Fruit fly (Drosophila melanogaster): Measurements from ENCODE around the gene Tsp66E.
A peak's percentile ranks its signal among the peaks of the same experiment; 100 is the strongest.

DNA sequence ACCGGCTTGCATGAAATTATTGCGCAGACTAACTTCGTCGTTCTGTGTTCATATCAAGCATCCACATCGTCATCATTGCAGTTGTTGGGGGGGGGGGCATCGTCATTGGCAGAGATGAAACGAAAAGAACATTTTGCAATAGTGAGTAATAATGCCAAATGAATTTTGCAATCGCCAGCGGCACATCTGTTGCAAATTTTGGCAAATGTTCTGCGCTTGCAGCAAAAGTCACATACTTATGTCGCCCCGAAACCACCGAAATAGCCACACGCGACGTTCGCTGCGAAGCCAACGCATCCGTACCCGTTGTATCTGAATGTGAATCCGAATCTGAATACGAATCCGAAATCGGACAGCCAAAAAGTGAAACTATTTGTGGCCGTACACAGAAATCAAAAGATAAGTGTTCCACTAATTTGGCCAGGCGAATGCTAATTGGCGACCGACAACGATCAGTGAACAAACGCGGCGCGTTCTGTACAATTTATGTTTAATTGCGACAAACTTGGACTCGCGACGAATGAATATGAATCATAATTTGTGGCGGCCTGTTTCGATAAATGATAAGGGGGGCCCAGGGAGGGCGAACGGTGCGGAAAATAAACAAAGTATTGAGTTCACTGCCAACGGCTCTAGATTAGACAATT lies 35.7 kb downstream of the Tsp66E start:
- TF ChIP-seq CG9948 (tag; optimal IDR thresholded peaks at IDR 0.05) = no peak
- no peak for TF ChIP-seq EcR (GFP tag; optimal IDR thresholded peaks at IDR 0.05)
- peak; percentile 52; the same call in 1 of the 2 replicates for TF ChIP-seq CG32121 (GFP tag; IDR thresholded peaks at IDR 0.05)
- TF ChIP-seq Snoo (tag; optimal IDR thresholded peaks at IDR 0.05) = no peak
- TF ChIP-seq Pif1A (GFP tag; optimal IDR thresholded peaks at IDR 0.05) = no peak
- no peak for TF ChIP-seq rn (GFP tag; IDR thresholded peaks at IDR 0.05)
- no peak for TF ChIP-seq CG4496 (GFP tag; IDR thresholded peaks at IDR 0.05)
- no peak for TF ChIP-seq CG17806 (tag; optimal IDR thresholded peaks at IDR 0.05)
- TF ChIP-seq CG8301 (tag; optimal IDR thresholded peaks at IDR 0.05) = no peak
- no peak for TF ChIP-seq CG13204 (GFP tag; optimal IDR thresholded peaks at IDR 0.05)
- no peak for TF ChIP-seq Ets98B (GFP tag; IDR thresholded peaks at IDR 0.05)
- no peak for TF ChIP-seq CG12605 (GFP tag; IDR thresholded peaks at IDR 0.05)

Measured in whole organism, pupa.